Worm (Caenorhabditis elegans) whole organism, young adult: ENCODE results near the gene emb-9.

Experiments used
- atf-7 ChIP-seq: sonication (generic microtip); optimal IDR thresholded peaks from 2 replicates; lab custom pipeline; 2017; ENCODE audit warnings: mild to moderate bottlenecking, missing genetic modification characterization, missing compliant biosample characterization
- egl-18 ChIP-seq: fragments of 200-800 bp; sonication (Bioruptor generic); IDR thresholded peaks from 2 replicates; pipeline ENCODE4 v1.3.6; 2022; ENCODE audit warnings: missing genetic modification reagents, missing genetic modification characterization, missing compliant biosample characterization
- hmg-1.2 ChIP-seq: fragments of 200-800 bp; sonication (Bioruptor generic); IDR thresholded peaks from 2 replicates; pipeline ENCODE4 v1.3.6; 2022; ENCODE audit warnings: missing genetic modification reagents, missing genetic modification characterization, missing compliant biosample characterization
- sea-2 ChIP-seq: fragments of 200-800 bp; sonication (Bioruptor generic); IDR thresholded peaks from 2 replicates; pipeline ENCODE4 v1.3.6; 2022; ENCODE audit warnings: missing genetic modification characterization, missing compliant biosample characterization

ce11 chrIII:9328732-9329131, 15.5 kb downstream of the emb-9 start:
- TF ChIP-seq egl-18 (GFP tag; lab: Robert Waterston, UW) = no peak
- no peak for TF ChIP-seq sea-2 (GFP tag; lab: Robert Waterston, UW)
- no peak for TF ChIP-seq atf-7
- no peak for TF ChIP-seq hmg-1.2 (GFP tag; lab: Robert Waterston, UW)
